5 fruit fly cellular contexts compared by ENCODE assay signal in the genomic region with DNA sequence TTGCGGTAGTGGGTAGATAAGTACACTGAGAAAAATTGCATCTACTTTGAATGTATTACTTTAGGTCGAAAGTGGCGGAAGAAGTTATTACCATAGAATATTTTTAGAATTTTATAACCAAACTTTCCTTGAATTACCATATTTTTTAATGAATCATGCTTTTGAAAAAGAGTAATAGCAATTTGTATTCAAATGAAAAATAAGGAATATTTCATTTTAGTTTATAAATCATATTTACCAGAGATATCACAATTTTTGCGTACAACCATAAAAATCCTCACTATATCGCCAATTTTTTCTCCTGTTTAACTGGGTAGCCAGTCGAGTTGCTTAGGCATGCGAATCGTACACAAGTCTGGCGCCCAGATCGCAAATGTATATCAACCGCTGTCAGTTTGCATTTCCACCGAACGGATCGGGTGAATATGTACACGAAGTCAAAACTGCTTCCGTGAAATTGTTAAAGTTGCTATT.
TF ChIP-seq lines count a peak whose summit lies in the region.

No protein-coding gene starts in this region.

- TF ChIP-seq CTCF in whole organism, embryonic (GFP tag; optimal IDR thresholded peaks at IDR 0.05; lab: Kevin White, UChicago) = no peak

TF ChIP-seq in whole organism, adult, 20 proteins besides CTCF, POLR2A, EP300 and RAD21:
- TF ChIP-seq Mnt (GFP tag; optimal IDR thresholded peaks at IDR 0.05; lab: Kevin White, UChicago) = no peak
- TF ChIP-seq tj (GFP tag; optimal IDR thresholded peaks at IDR 0.05; lab: Kevin White, UChicago) = peak; percentile 4

TF ChIP-seq in whole organism, embryonic, 481 proteins besides CTCF, POLR2A, EP300 and RAD21:
- no peak for TF ChIP-seq CG9797 (GFP tag; optimal IDR thresholded peaks at IDR 0.05; lab: Kevin White, UChicago)
- TF ChIP-seq Xbp1 (GFP tag; optimal IDR thresholded peaks at IDR 0.05; lab: Kevin White, UChicago) = no peak
- no peak for TF ChIP-seq CG6254 (GFP tag; optimal IDR thresholded peaks at IDR 0.05; lab: Kevin White, UChicago)
- no peak for TF ChIP-seq dm (GFP tag; optimal IDR thresholded peaks at IDR 0.05; lab: Kevin White, UChicago)
- TF ChIP-seq Ets65A (GFP tag; lab: Kevin White, UChicago) = peak; percentile 39
- TF ChIP-seq Drgx (GFP tag; IDR thresholded peaks at IDR 0.05; lab: Robert Waterston, UW) = peak; percentile 83
- no peak for TF ChIP-seq Pdp1 (GFP tag; optimal IDR thresholded peaks at IDR 0.05; lab: Kevin White, UChicago)
- no peak for TF ChIP-seq wor (GFP tag; IDR thresholded peaks at IDR 0.05; lab: Robert Waterston, UW)
- peak in 1 of 2 experiments; percentile 58 for TF ChIP-seq bsh (GFP tag; optimal IDR thresholded peaks at IDR 0.05; lab: Kevin White, UChicago)
- peak; percentile 1 for TF ChIP-seq gem (tag; optimal IDR thresholded peaks at IDR 0.05; lab: Kevin White, UChicago)
- TF ChIP-seq gfzf (GFP tag; optimal IDR thresholded peaks at IDR 0.05; lab: Kevin White, UChicago) = no peak
- TF ChIP-seq onecut (GFP tag; IDR thresholded peaks at IDR 0.05; lab: Robert Waterston, UW) = no peak
- no peak for TF ChIP-seq CG6689 (GFP tag; IDR thresholded peaks at IDR 0.05; lab: Robert Waterston, UW)
- peak; percentile 42 for TF ChIP-seq nom (GFP tag; optimal IDR thresholded peaks at IDR 0.05; lab: Kevin White, UChicago)

TF ChIP-seq in whole organism, prepupa, 60 proteins besides CTCF, POLR2A, EP300 and RAD21 (continues in another document):
- TF ChIP-seq Hr38 (GFP tag; optimal IDR thresholded peaks at IDR 0.05; lab: Kevin White, UChicago) (no peak), CG8319 (GFP tag; optimal IDR thresholded peaks at IDR 0.05; lab: Kevin White, UChicago) (peak; percentile 41), dac (GFP tag; optimal IDR thresholded peaks at IDR 0.05; lab: Kevin White, UChicago) (peak; percentile 58), CG8119 (GFP tag; IDR thresholded peaks at IDR 0.05; lab: Robert Waterston, UW) (peak; percentile 92), CG8632 (GFP tag; optimal IDR thresholded peaks at IDR 0.05; lab: Kevin White, UChicago) (peak; percentile 59), CG6163 (GFP tag; IDR thresholded peaks at IDR 0.05; lab: Robert Waterston, UW) (peak; percentile 84), CG1621 (tag; optimal IDR thresholded peaks at IDR 0.05; lab: Kevin White, UChicago) (peak; percentile 59), Ets96B (tag; optimal IDR thresholded peaks at IDR 0.05; lab: Kevin White, UChicago) (peak; percentile 82), Hr39 (GFP tag; optimal IDR thresholded peaks at IDR 0.05; lab: Kevin White, UChicago) (peak; percentile 58), CG10669 (GFP tag; optimal IDR thresholded peaks at IDR 0.05; lab: Kevin White, UChicago) (peak; percentile 77), Lpt (GFP tag; optimal IDR thresholded peaks at IDR 0.05; lab: Kevin White, UChicago) (peak; percentile 82), CG11902 (GFP tag; optimal IDR thresholded peaks at IDR 0.05; lab: Kevin White, UChicago) (peak; percentile 30), net (GFP tag; optimal IDR thresholded peaks at IDR 0.05; lab: Kevin White, UChicago) (peak; percentile 73), Eip93F (GFP tag; optimal IDR thresholded peaks at IDR 0.05; lab: Kevin White, UChicago) (no peak), CG6854 (GFP tag; optimal IDR thresholded peaks at IDR 0.05; lab: Kevin White, UChicago) (no peak), CG6808 (GFP tag; optimal IDR thresholded peaks at IDR 0.05; lab: Kevin White, UChicago) (peak; percentile 83), CG32006 (GFP tag; optimal IDR thresholded peaks at IDR 0.05; lab: Kevin White, UChicago) (peak; percentile 90), vri (GFP tag; optimal IDR thresholded peaks at IDR 0.05; lab: Kevin White, UChicago) (peak; percentile 27), spab (GFP tag; optimal IDR thresholded peaks at IDR 0.05; lab: Kevin White, UChicago) (peak; percentile 80), Sox102F (GFP tag; optimal IDR thresholded peaks at IDR 0.05; lab: Kevin White, UChicago) (peak; percentile 62), CG15336 (GFP tag; IDR thresholded peaks at IDR 0.05; lab: Robert Waterston, UW) (peak; percentile 90), CG10631 (GFP tag; optimal IDR thresholded peaks at IDR 0.05; lab: Kevin White, UChicago) (peak; percentile 79), acj6 (GFP tag; optimal IDR thresholded peaks at IDR 0.05; lab: Kevin White, UChicago) (peak; percentile 74), Sox15 (GFP tag; optimal IDR thresholded peaks at IDR 0.05; lab: Kevin White, UChicago) (peak; percentile 13)

TF ChIP-seq in whole organism, pupa, 21 proteins besides CTCF, POLR2A, EP300 and RAD21:
- TF ChIP-seq CG14655 (GFP tag; optimal IDR thresholded peaks at IDR 0.05; lab: Kevin White, UChicago) (peak; percentile 93), Pif1B (GFP tag; optimal IDR thresholded peaks at IDR 0.05; lab: Kevin White, UChicago) (peak; percentile 71), rn (GFP tag; IDR thresholded peaks at IDR 0.05; lab: Robert Waterston, UW) (0 out of 2 replicates have a peak, but pooled peaks have one; percentile 9), D1 (tag; optimal IDR thresholded peaks at IDR 0.05; lab: Kevin White, UChicago) (peak; percentile 47), CG15710 (tag; optimal IDR thresholded peaks at IDR 0.05; lab: Kevin White, UChicago) (peak; percentile 76), gl (tag; optimal IDR thresholded peaks at IDR 0.05; lab: Kevin White, UChicago) (peak; percentile 15), Ets98B (GFP tag; IDR thresholded peaks at IDR 0.05; lab: Robert Waterston, UW) (peak; percentile 78), CG4496 (GFP tag; IDR thresholded peaks at IDR 0.05; lab: Robert Waterston, UW) (peak; percentile 83), Pif1A (GFP tag; optimal IDR thresholded peaks at IDR 0.05; lab: Kevin White, UChicago) (peak; percentile 80), CG17806 (tag; optimal IDR thresholded peaks at IDR 0.05; lab: Kevin White, UChicago) (peak; percentile 89), CG12605 (GFP tag; IDR thresholded peaks at IDR 0.05; lab: Robert Waterston, UW) (peak; percentile 63), CG13204 (GFP tag; optimal IDR thresholded peaks at IDR 0.05; lab: Kevin White, UChicago) (peak; percentile 4), CG10348 (GFP tag; IDR thresholded peaks at IDR 0.05; lab: Robert Waterston, UW) (0 out of 2 replicates have a peak, but pooled peaks have one; percentile 21), CG8301 (tag; optimal IDR thresholded peaks at IDR 0.05; lab: Kevin White, UChicago) (peak; percentile 91), Snoo (tag; optimal IDR thresholded peaks at IDR 0.05; lab: Kevin White, UChicago) (peak; percentile 27), CG8159 (tag; optimal IDR thresholded peaks at IDR 0.05; lab: Kevin White, UChicago) (peak; percentile 90), fd96Ca (GFP tag; IDR thresholded peaks at IDR 0.05; lab: Robert Waterston, UW) (no peak), CG34367 (tag; optimal IDR thresholded peaks at IDR 0.05; lab: Kevin White, UChicago) (peak; percentile 62), CG32121 (GFP tag; IDR thresholded peaks at IDR 0.05; lab: Robert Waterston, UW) (peak; percentile 65), EcR (GFP tag; optimal IDR thresholded peaks at IDR 0.05; lab: Kevin White, UChicago) (no peak), CG9948 (tag; optimal IDR thresholded peaks at IDR 0.05; lab: Kevin White, UChicago) (peak; percentile 86)

TF ChIP-seq in whole organism, wandering third instar larva, 38 proteins besides CTCF, POLR2A, EP300 and RAD21 (continues in another document):
- peak; percentile 42 for TF ChIP-seq br (GFP tag; optimal IDR thresholded peaks at IDR 0.05; lab: Kevin White, UChicago)
- no peak for TF ChIP-seq Vsx2 (GFP tag; optimal IDR thresholded peaks at IDR 0.05; lab: Kevin White, UChicago; ENCODE audit: partially characterized antibody)
- no peak for TF ChIP-seq Jra (GFP tag; optimal IDR thresholded peaks at IDR 0.05; lab: Kevin White, UChicago)
- no peak for TF ChIP-seq sv (GFP tag; optimal IDR thresholded peaks at IDR 0.05; lab: Kevin White, UChicago)
- TF ChIP-seq psq (GFP tag; optimal IDR thresholded peaks at IDR 0.05; lab: Kevin White, UChicago) = peak; percentile 31
- TF ChIP-seq CG9705 (GFP tag; optimal IDR thresholded peaks at IDR 0.05; lab: Kevin White, UChicago) = no peak
- no peak for TF ChIP-seq Hr83 (GFP tag; optimal IDR thresholded peaks at IDR 0.05; lab: Kevin White, UChicago; ENCODE audit: poor library complexity, severe bottlenecking)
- no peak for TF ChIP-seq Hr78 (GFP tag; optimal IDR thresholded peaks at IDR 0.05; lab: Kevin White, UChicago)
- peak; percentile 58 for TF ChIP-seq h (GFP tag; optimal IDR thresholded peaks at IDR 0.05; lab: Kevin White, UChicago)
- TF ChIP-seq CG32264 (GFP tag; optimal IDR thresholded peaks at IDR 0.05; lab: Kevin White, UChicago) = no peak
- peak; percentile 3 for TF ChIP-seq woc (GFP tag; optimal IDR thresholded peaks at IDR 0.05; lab: Kevin White, UChicago)
- TF ChIP-seq HLH106 (tag; optimal IDR thresholded peaks at IDR 0.05; lab: Kevin White, UChicago) = peak; percentile 68
- TF ChIP-seq pan (optimal IDR thresholded peaks at IDR 0.05; lab: Kevin White, UChicago) = no peak
- TF ChIP-seq Hnf4 (GFP tag; optimal IDR thresholded peaks at IDR 0.05; lab: Kevin White, UChicago) = peak; percentile 33
- no peak for TF ChIP-seq Mio (GFP tag; optimal IDR thresholded peaks at IDR 0.05; lab: Kevin White, UChicago)
- TF ChIP-seq CrebA (GFP tag; optimal IDR thresholded peaks at IDR 0.05; lab: Kevin White, UChicago; ENCODE audit: borderline replicate concordance) = no peak
- TF ChIP-seq usp (GFP tag; optimal IDR thresholded peaks at IDR 0.05; lab: Kevin White, UChicago) = no peak
- TF ChIP-seq N (GFP tag; optimal IDR thresholded peaks at IDR 0.05; lab: Kevin White, UChicago) = no peak
- no peak for TF ChIP-seq Dif (GFP tag; optimal IDR thresholded peaks at IDR 0.05; lab: Kevin White, UChicago; ENCODE audit: partially characterized antibody)
- no peak for TF ChIP-seq Dfd (GFP tag; optimal IDR thresholded peaks at IDR 0.05; lab: Kevin White, UChicago)
- TF ChIP-seq GATAd (GFP tag; optimal IDR thresholded peaks at IDR 0.05; lab: Kevin White, UChicago) = no peak
- peak in 1 of 2 experiments; percentile 62 for TF ChIP-seq foxo (GFP tag; optimal IDR thresholded peaks at IDR 0.05; lab: Kevin White, UChicago)
- TF ChIP-seq Abd-B (GFP tag; optimal IDR thresholded peaks at IDR 0.05; lab: Kevin White, UChicago) = no peak
- TF ChIP-seq lola (GFP tag; optimal IDR thresholded peaks at IDR 0.05; lab: Kevin White, UChicago) = no peak
- TF ChIP-seq rgr (GFP tag; optimal IDR thresholded peaks at IDR 0.05; lab: Kevin White, UChicago) = peak; percentile 50
- TF ChIP-seq fru (GFP tag; optimal IDR thresholded peaks at IDR 0.05; lab: Kevin White, UChicago) = peak; percentile 62
- no peak for TF ChIP-seq Rel (GFP tag; optimal IDR thresholded peaks at IDR 0.05; lab: Kevin White, UChicago)
- TF ChIP-seq Rel (tag; optimal IDR thresholded peaks at IDR 0.05; lab: Kevin White, UChicago) = no peak
- TF ChIP-seq brk (GFP tag; optimal IDR thresholded peaks at IDR 0.05; lab: Kevin White, UChicago) = no peak
- no peak for TF ChIP-seq Myc (optimal IDR thresholded peaks at IDR 0.05; lab: Kevin White, UChicago)
- no peak for TF ChIP-seq sage (GFP tag; optimal IDR thresholded peaks at IDR 0.05; lab: Kevin White, UChicago)
- no peak for TF ChIP-seq dl (GFP tag; optimal IDR thresholded peaks at IDR 0.05; lab: Kevin White, UChicago; ENCODE audit: insufficient read depth in 1 of 2, partially characterized antibody in 2 of 2)
